Fruit fly (Drosophila melanogaster) whole organism, embryonic: Measurements from ENCODE around the gene CG45100.

ENCODE experiments used
- Ada2b ChIP-seq: fragments of 200-800 bp; sonication (Bioruptor generic); IDR thresholded peaks from 2 replicates; pipeline ENCODE4 v1.3.6; 2022; ENCODE audit warnings: missing biosample characterization, missing genetic modification characterization
- Blimp-1 ChIP-seq: fragments of 200-800 bp; sonication (Bioruptor generic); optimal IDR thresholded peaks from 3 replicates; lab custom pipeline; 2018; ENCODE audit warnings: missing biosample characterization, missing genetic modification characterization, mild to moderate bottlenecking, moderate library complexity, missing genetic modification reagents
- BtbVII ChIP-seq: fragments of 200-800 bp; sonication (Bioruptor generic); optimal IDR thresholded peaks from 3 replicates; lab custom pipeline; 2017; ENCODE audit warnings: missing biosample characterization, mild to moderate bottlenecking, missing genetic modification characterization
- CG10462 ChIP-seq: fragments of 200-800 bp; sonication (Bioruptor generic); optimal IDR thresholded peaks from 2 replicates; lab custom pipeline; 2016; ENCODE audit warnings: missing biosample characterization, missing genetic modification characterization
- CG11695 ChIP-seq: fragments of 200-800 bp; sonication (Bioruptor generic); IDR thresholded peaks from 3 replicates; pipeline ENCODE4 v1.3.6; 2022; ENCODE audit warnings: missing biosample characterization, missing genetic modification characterization
- CG13424 ChIP-seq: fragments of 200-800 bp; sonication (Bioruptor generic); optimal IDR thresholded peaks from 2 replicates; lab custom pipeline; 2019; ENCODE audit warnings: missing biosample characterization, mild to moderate bottlenecking, missing genetic modification characterization, moderate library complexity
- CG14710 ChIP-seq: fragments of 200-800 bp; sonication (Bioruptor generic); optimal IDR thresholded peaks from 3 replicates; lab custom pipeline; 2019; ENCODE audit warnings: missing biosample characterization, mild to moderate bottlenecking, missing genetic modification characterization, moderate library complexity
- CG1647 ChIP-seq: fragments of 200-800 bp; sonication (Bioruptor generic); optimal IDR thresholded peaks from 3 replicates; lab custom pipeline; 2016; ENCODE audit warnings: missing biosample characterization, missing genetic modification characterization
- CG30020 ChIP-seq: fragments of 200-800 bp; optimal IDR thresholded peaks from 2 replicates; lab custom pipeline; 2019; ENCODE audit warnings: missing biosample characterization, mild to moderate bottlenecking, missing genetic modification characterization, moderate library complexity
- CG32767 ChIP-seq: fragments of 200-800 bp; sonication (Bioruptor generic); IDR thresholded peaks from 2 replicates; pipeline ENCODE4 v1.3.6; 2022; ENCODE audit warnings: missing biosample characterization, missing genetic modification characterization
- CG42726 ChIP-seq: fragments of 200-800 bp; sonication (Bioruptor generic); IDR thresholded peaks from 2 replicates; pipeline ENCODE4 v1.3.6; 2022; ENCODE audit warnings: missing biosample characterization, missing genetic modification characterization; ENCODE audit not compliant: partially characterized antibody
- CG4360 ChIP-seq: fragments of 200-800 bp; sonication (Bioruptor generic); IDR thresholded peaks from 2 replicates; pipeline ENCODE4 v1.3.6; 2022; ENCODE audit warnings: missing biosample characterization, missing genetic modification characterization
- CG4617 ChIP-seq: fragments of 200-800 bp; sonication (Bioruptor generic); optimal IDR thresholded peaks from 3 replicates; lab custom pipeline; 2016; ENCODE audit warnings: missing biosample characterization, missing genetic modification characterization, borderline replicate concordance
- CG6654 ChIP-seq: fragments of 200-800 bp; sonication (Bioruptor generic); optimal IDR thresholded peaks from 2 replicates; lab custom pipeline; 2017; ENCODE audit warnings: missing biosample characterization, mild to moderate bottlenecking, missing genetic modification characterization
- CG8924 ChIP-seq: fragments of 200-800 bp; optimal IDR thresholded peaks from 3 replicates; lab custom pipeline; 2019; ENCODE audit warnings: missing biosample characterization, mild to moderate bottlenecking, missing genetic modification characterization, moderate library complexity
- CG9932 ChIP-seq: fragments of 200-800 bp; sonication (Bioruptor generic); IDR thresholded peaks from 2 replicates; pipeline ENCODE4 v1.3.6; 2022; ENCODE audit warnings: missing biosample characterization, missing genetic modification characterization
- Fer1 ChIP-seq: fragments of 200-800 bp; sonication (Bioruptor generic); optimal IDR thresholded peaks from 2 replicates; lab custom pipeline; 2017; ENCODE audit warnings: missing biosample characterization, mild to moderate bottlenecking, missing genetic modification characterization
- Fer3 ChIP-seq: fragments of 200-800 bp; sonication (Bioruptor generic); optimal IDR thresholded peaks from 2 replicates; lab custom pipeline; 2018; ENCODE audit warnings: missing biosample characterization, mild to moderate bottlenecking, missing genetic modification characterization, moderate library complexity
- HmgZ ChIP-seq: fragments of 200-800 bp; sonication (Bioruptor generic); optimal IDR thresholded peaks from 2 replicates; lab custom pipeline; 2018; ENCODE audit warnings: missing biosample characterization, mild to moderate bottlenecking, missing genetic modification characterization
- MBD-R2 ChIP-seq: fragments of 200-800 bp; sonication (Bioruptor generic); IDR thresholded peaks from 2 replicates; pipeline ENCODE4 v1.3.6; 2022; ENCODE audit warnings: missing biosample characterization, missing genetic modification characterization
- MESR4 ChIP-seq: fragments of 200-800 bp; sonication (Bioruptor generic); optimal IDR thresholded peaks from 2 replicates; lab custom pipeline; 2018; ENCODE audit warnings: missing biosample characterization, mild to moderate bottlenecking, missing genetic modification characterization, moderate library complexity
- Med ChIP-seq: fragments of 200-800 bp; sonication (Bioruptor generic); peaks from one replicate; lab custom pipeline; 2016; ENCODE audit warnings: missing biosample characterization, missing genetic modification characterization, mild to moderate bottlenecking, inconsistent platforms, moderate library complexity
- Opbp ChIP-seq: fragments of 200-800 bp; sonication (Bioruptor generic); IDR thresholded peaks from 3 replicates; pipeline ENCODE4 v1.3.6; 2022; ENCODE audit warnings: missing biosample characterization, missing genetic modification characterization; ENCODE audit not compliant: partially characterized antibody
- Ravus ChIP-seq: fragments of 200-800 bp; sonication (Bioruptor generic); IDR thresholded peaks from 2 replicates; pipeline ENCODE4 v1.3.6; 2022; ENCODE audit warnings: missing biosample characterization, missing genetic modification characterization
- Scr ChIP-seq: fragments of 200-800 bp; sonication (Bioruptor generic); IDR thresholded peaks from 2 replicates; pipeline ENCODE4 v1.3.6; 2022; ENCODE audit warnings: missing biosample characterization, missing genetic modification characterization; ENCODE audit not compliant: partially characterized antibody
- Sin3A ChIP-seq: fragments of >200 bp; optimal IDR thresholded peaks from 2 replicates; lab custom pipeline; 2018
- bsh ChIP-seq, 2 experiments: fragments of 200-800 bp; sonication (Bioruptor generic); optimal IDR thresholded peaks; 2 replicates each; lab custom pipeline; 2017 to 2018; ENCODE audit warnings: mild to moderate bottlenecking in 2 of 2, missing biosample characterization in 2 of 2, missing genetic modification characterization in 2 of 2, moderate library complexity in 1 of 2
- chm ChIP-seq: fragments of 200-800 bp; sonication (Bioruptor generic); IDR thresholded peaks from 2 replicates; pipeline ENCODE4 v1.3.6; 2022; ENCODE audit warnings: missing biosample characterization, missing genetic modification characterization
- ci ChIP-seq: fragments of 200-800 bp; sonication (Bioruptor generic); IDR thresholded peaks from 3 replicates; pipeline ENCODE4 v1.3.6; 2022; ENCODE audit warnings: missing biosample characterization, missing genetic modification characterization
- gcm ChIP-seq: fragments of 200-800 bp; sonication (Bioruptor generic); optimal IDR thresholded peaks from 2 replicates; lab custom pipeline; 2019; ENCODE audit warnings: missing biosample characterization, mild to moderate bottlenecking, missing genetic modification characterization, moderate library complexity
- gfzf ChIP-seq: fragments of 200-800 bp; sonication (Bioruptor generic); optimal IDR thresholded peaks from 2 replicates; lab custom pipeline; 2016; ENCODE audit warnings: missing biosample characterization, mild to moderate bottlenecking, missing genetic modification characterization, moderate library complexity
- hkb ChIP-seq, 2 experiments: fragments of 200-800 bp in 1 of 2; fragments of >200 bp in 1 of 2; sonication (Bioruptor generic) in 1 of 2; IDR thresholded peaks in 1 of 2; optimal IDR thresholded peaks in 1 of 2; 2 replicates each; pipeline versions ENCODE4 v1.3.6 to Lab custom; 2017 to 2022; ENCODE audit warnings: missing biosample characterization in 1 of 2, missing genetic modification characterization in 1 of 2
- kay ChIP-seq: fragments of 200-800 bp; sonication (Bioruptor generic); optimal IDR thresholded peaks from 2 replicates; lab custom pipeline; 2016; ENCODE audit warnings: missing biosample characterization, missing genetic modification characterization
- lola ChIP-seq, 3 experiments: fragments of >200 bp in 2 of 3; fragments of 200-800 bp in 1 of 3; sonication (Bioruptor generic) in 1 of 3; optimal IDR thresholded peaks; 2 replicates each; lab custom pipeline; 2017 to 2019; ENCODE audit warnings: missing biosample characterization in 3 of 3, missing genetic modification characterization in 3 of 3, mild to moderate bottlenecking in 1 of 3, moderate library complexity in 1 of 3
- oc ChIP-seq: fragments of 200-800 bp; sonication (Bioruptor generic); optimal IDR thresholded peaks from 2 replicates; lab custom pipeline; 2018; ENCODE audit warnings: missing biosample characterization, mild to moderate bottlenecking, missing genetic modification characterization, moderate library complexity
- pan ChIP-seq, 4 experiments: fragments of >200 bp in 3 of 4; fragments of 200-800 bp in 1 of 4; sonication (Bioruptor generic) in 1 of 4; optimal IDR thresholded peaks in 3 of 4; IDR thresholded peaks in 1 of 4; 2 replicates each; pipeline versions ENCODE4 v1.3.6 to Lab custom; 2017 to 2022; ENCODE audit warnings: missing biosample characterization in 2 of 4, missing genetic modification characterization in 2 of 4, mixed read lengths in 1 of 4
- pita ChIP-seq: fragments of 200-800 bp; sonication (Bioruptor generic); optimal IDR thresholded peaks from 2 replicates; lab custom pipeline; 2017; ENCODE audit warnings: missing biosample characterization, mild to moderate bottlenecking, missing genetic modification characterization
- prd ChIP-seq, 3 experiments: fragments of >200 bp in 2 of 3; fragments of 200-800 bp in 1 of 3; sonication (Bioruptor generic) in 1 of 3; optimal IDR thresholded peaks in 2 of 3; IDR thresholded peaks in 1 of 3; 2 replicates in 2 of 3; 3 replicates in 1 of 3; pipeline versions ENCODE4 v1.3.6 to Lab custom; 2017 to 2022; ENCODE audit warnings: missing biosample characterization in 1 of 3, missing genetic modification characterization in 1 of 3
- sc ChIP-seq, 3 experiments: fragments of >200 bp in 2 of 3; fragments of 200-800 bp in 1 of 3; sonication (Bioruptor generic) in 1 of 3; optimal IDR thresholded peaks; 2 replicates in 2 of 3; 3 replicates in 1 of 3; lab custom pipeline; 2017; ENCODE audit warnings: mild to moderate bottlenecking in 1 of 3, missing biosample characterization in 1 of 3, missing genetic modification characterization in 1 of 3, missing genetic modification reagents in 1 of 3
- sens ChIP-seq: fragments of 200-800 bp; sonication (Bioruptor generic); peaks from one replicate; lab custom pipeline; 2016; ENCODE audit warnings: missing biosample characterization, missing genetic modification characterization
- sqz ChIP-seq: fragments of 200-800 bp; sonication (Bioruptor generic); optimal IDR thresholded peaks from 3 replicates; lab custom pipeline; 2018; ENCODE audit warnings: missing biosample characterization, mild to moderate bottlenecking, missing genetic modification characterization
- sr ChIP-seq: fragments of 200-800 bp; sonication (Bioruptor generic); IDR thresholded peaks from 3 replicates; pipeline ENCODE4 v1.3.6; 2022; ENCODE audit warnings: missing biosample characterization, missing genetic modification characterization
- tll ChIP-seq, 2 experiments: fragments of 200-800 bp in 1 of 2; fragments of >200 bp in 1 of 2; sonication (Bioruptor generic) in 1 of 2; optimal IDR thresholded peaks; 2 replicates each; lab custom pipeline; 2017 to 2019; ENCODE audit warnings: missing biosample characterization in 2 of 2, missing genetic modification characterization in 2 of 2, mild to moderate bottlenecking in 1 of 2, moderate library complexity in 1 of 2
- wek ChIP-seq: fragments of 200-800 bp; sonication (Bioruptor generic); optimal IDR thresholded peaks from 3 replicates; lab custom pipeline; 2018; ENCODE audit warnings: missing biosample characterization, mild to moderate bottlenecking, missing genetic modification characterization, moderate library complexity

Gene CG45100

DNA sequence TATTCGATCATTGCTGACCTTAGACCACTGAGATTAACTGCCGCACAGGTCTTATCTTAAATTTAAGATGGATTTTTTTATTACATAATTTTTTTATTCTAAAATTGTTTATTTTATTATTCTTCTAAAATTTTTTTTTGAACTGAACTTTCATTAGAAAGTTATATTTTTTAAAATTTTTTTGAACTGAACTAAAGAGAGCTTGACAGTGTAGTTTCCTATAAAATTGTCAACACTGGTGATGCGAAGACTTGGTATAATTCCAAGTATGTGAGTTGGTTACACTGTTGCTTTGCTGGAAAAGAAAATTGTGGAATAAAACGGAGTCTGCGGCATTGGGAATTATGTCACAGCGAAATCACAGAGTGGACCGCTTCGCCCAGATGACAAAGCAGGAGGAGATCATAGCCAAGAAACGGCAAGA, 10.9 kb upstream of the CG45100 start, which contains the start of gene CG31550 (continued):
- TF ChIP-seq Blimp-1 (GFP tag; lab: Kevin White, UChicago) (no peak), CG4360 (GFP tag; lab: Robert Waterston, UW) (no peak), tll (GFP tag; optimal IDR thresholded peaks at IDR 0.05; lab: Kevin White, UChicago) (no peak), Ravus (GFP tag; lab: Robert Waterston, UW) (peak; percentile 43), Ada2b (peak; percentile 72)

- TF ChIP-seq MESR4 (GFP tag; lab: Kevin White, UChicago) (peak; percentile 98), CG10462 (GFP tag; lab: Kevin White, UChicago) (peak; percentile 5), wek (GFP tag; lab: Kevin White, UChicago) (peak; percentile 90), Fer3 (peak; percentile 29), CG9932 (GFP tag; lab: Robert Waterston, UW) (peak; percentile 19; the same call in 1 of the 2 replicates), Opbp (GFP tag; lab: Robert Waterston, UW) (0 out of 3 replicates have a peak, but pooled peaks have one; percentile 28), ci (peak; percentile 38; the same call in 1 of the 3 replicates), oc (tag; lab: Kevin White, UChicago) (no peak), sqz (GFP tag; lab: Kevin White, UChicago) (no peak), gfzf (GFP tag; lab: Kevin White, UChicago) (peak; percentile 69), chm (GFP tag; lab: Robert Waterston, UW) (peak; percentile 32; the same call in 1 of the 2 replicates), prd (optimal IDR thresholded peaks at IDR 0.05; lab: Kevin White, UChicago) (no peak), prd (GFP tag; IDR thresholded peaks at IDR 0.05; lab: Robert Waterston, UW) (peak; percentile 33; the same call in 1 of the 3 replicates), CG8924 (tag; lab: Kevin White, UChicago) (peak; percentile 50), bsh (GFP tag; optimal IDR thresholded peaks at IDR 0.05; lab: Kevin White, UChicago) (peak in 1 of 2 experiments; percentile 9), kay (GFP tag; lab: Kevin White, UChicago) (no peak), CG1647 (GFP tag; lab: Kevin White, UChicago) (no peak), hkb (optimal IDR thresholded peaks at IDR 0.05; lab: Kevin White, UChicago) (no peak), hkb (GFP tag; IDR thresholded peaks at IDR 0.05; lab: Robert Waterston, UW) (0 out of 2 replicates have a peak, but pooled peaks have one; percentile 19), pita (GFP tag; lab: Kevin White, UChicago) (no peak), Sin3A (lab: Kevin White, UChicago) (peak; percentile 13), Fer1 (GFP tag; lab: Kevin White, UChicago) (peak; percentile 28), sens (GFP tag; lab: Kevin White, UChicago) (peak; percentile 74), gcm (no peak), MBD-R2 (GFP tag; lab: Robert Waterston, UW) (peak; percentile 80), lola (GFP tag; optimal IDR thresholded peaks at IDR 0.05; lab: Kevin White, UChicago) (peak in 1 of 3 experiments; percentile 29), CG11695 (GFP tag; lab: Robert Waterston, UW) (peak; percentile 22; the same call in 1 of the 3 replicates), CG32767 (GFP tag; lab: Robert Waterston, UW) (peak; percentile 97), CG42726 (peak; percentile 57; the same call in 1 of the 2 replicates), pan (optimal IDR thresholded peaks at IDR 0.05; lab: Kevin White, UChicago) (no peak), pan (GFP tag; optimal IDR thresholded peaks at IDR 0.05 in 1 of 2, IDR thresholded peaks at IDR 0.05 in 1 of 2) (peak in 1 of 2 experiments; percentile 12), CG30020 (peak; percentile 70), Med (peak; percentile 14), sr (GFP tag; lab: Robert Waterston, UW) (0 out of 3 replicates have a peak, but pooled peaks have one; percentile 5), Scr (GFP tag; lab: Robert Waterston, UW) (0 out of 2 replicates have a peak, but pooled peaks have one; percentile 11), CG6654 (GFP tag; lab: Kevin White, UChicago) (no peak), CG13424 (peak; percentile 33), CG4617 (peak; percentile 80), BtbVII (GFP tag; lab: Kevin White, UChicago) (no peak), sc (optimal IDR thresholded peaks at IDR 0.05; lab: Kevin White, UChicago) (no peak), sc (GFP tag; optimal IDR thresholded peaks at IDR 0.05; lab: Kevin White, UChicago) (no peak), CG14710 (tag; lab: Kevin White, UChicago) (peak; percentile 55), HmgZ (tag; lab: Kevin White, UChicago) (no peak)
Measured at dm6 chr3R:5483488-5484109, 9.2 kb upstream of the CG45100 start, which contains the start of gene ksr. TSS of gene ksr (minus strand) at chr3R:5483906.
